Worm (Caenorhabditis elegans): ENCODE measurements around the gene T25B9.2.

ce11 chrIV:10737011-10737553 is 14.6 kb downstream of the T25B9.2 start, which contains the start of gene grl-21:
- no peak for TF ChIP-seq mep-1 (tag; optimal IDR thresholded peaks at IDR 0.05)
- no peak for TF ChIP-seq ztf-11 (tag; optimal IDR thresholded peaks at IDR 0.05)
- no peak for TF ChIP-seq unc-62 (GFP tag; optimal IDR thresholded peaks at IDR 0.05)
- no peak for TF ChIP-seq lsy-2 (tag; optimal IDR thresholded peaks at IDR 0.05)
- no peak for TF ChIP-seq elt-3 (tag; optimal IDR thresholded peaks at IDR 0.05)

Data from whole organism, mixed stage, embryonic.